Worm (Caenorhabditis elegans) whole organism, L4 larva: ENCODE results near the gene F49C12.6.

Experiments used
- F10B5.3 ChIP-seq: sonication (generic microtip); optimal IDR thresholded peaks from 2 replicates; lab custom pipeline; 2016; ENCODE audit warnings: mild to moderate bottlenecking, missing genetic modification characterization, missing compliant biosample characterization
- Y48G9A.11 ChIP-seq: fragments of 200-800 bp; sonication (Bioruptor generic); IDR thresholded peaks from 2 replicates; pipeline ENCODE4 v1.3.6; 2022; ENCODE audit warnings: missing genetic modification reagents, missing genetic modification characterization, missing compliant biosample characterization
- aha-1 ChIP-seq: fragments of 150-350 bp; peaks from one replicate; lab custom pipeline; 2014; ENCODE audit warnings: missing biosample characterization, missing genetic modification characterization
- ama-1 ChIP-seq: fragments of 150-350 bp; optimal IDR thresholded peaks from 2 replicates; lab custom pipeline; 2014; ENCODE audit warnings: inconsistent platforms, mixed read lengths
- ceh-44 ChIP-seq: fragments of 200-800 bp; sonication (Bioruptor generic); IDR thresholded peaks from 2 replicates; pipeline ENCODE4 v1.3.6; 2022; ENCODE audit warnings: missing genetic modification reagents, missing genetic modification characterization, missing compliant biosample characterization
- ces-1 ChIP-seq: fragments of 150-350 bp; sonication (generic microtip); optimal IDR thresholded peaks from 4 replicates; lab custom pipeline; 2014; ENCODE audit warnings: missing biosample characterization, missing genetic modification reagents, missing genetic modification characterization
- daf-12 ChIP-seq: fragments of 150-350 bp; optimal IDR thresholded peaks from 2 replicates; lab custom pipeline; 2014; ENCODE audit warnings: missing biosample characterization, missing genetic modification reagents, missing genetic modification characterization
- daf-16 ChIP-seq, 3 experiments: sonication (generic microtip); optimal IDR thresholded peaks; 2 replicates each; lab custom pipeline; 2016 to 2017; ENCODE audit warnings: missing genetic modification characterization in 3 of 3, missing genetic modification reagents in 3 of 3, mild to moderate bottlenecking in 2 of 3, missing compliant biosample characterization in 2 of 3, missing biosample characterization in 1 of 3, moderate library complexity in 1 of 3
- dmd-6 ChIP-seq: fragments of 200-800 bp; sonication (Bioruptor generic); IDR thresholded peaks from 2 replicates; pipeline ENCODE4 v1.3.6; 2022; ENCODE audit warnings: missing genetic modification reagents, missing genetic modification characterization, missing compliant biosample characterization
- dmd-9 ChIP-seq: fragments of 200-800 bp; sonication (Bioruptor generic); IDR thresholded peaks from 2 replicates; pipeline ENCODE4 v1.3.6; 2022; ENCODE audit warnings: missing genetic modification reagents, missing genetic modification characterization, missing compliant biosample characterization
- egl-27 ChIP-seq: sonication (generic microtip); optimal IDR thresholded peaks from 3 replicates; lab custom pipeline; 2017; ENCODE audit warnings: missing biosample characterization, missing genetic modification reagents, missing genetic modification characterization
- hif-1 ChIP-seq, 2 experiments: sonication (generic microtip); optimal IDR thresholded peaks; 2 replicates each; lab custom pipeline; 2016 to 2017; ENCODE audit warnings: missing compliant biosample characterization in 2 of 2, missing genetic modification characterization in 2 of 2, missing genetic modification reagents in 2 of 2, missing genotype in 2 of 2, mild to moderate bottlenecking in 1 of 2
- hlh-11 ChIP-seq: fragments of 200-800 bp; sonication (Bioruptor generic); optimal IDR thresholded peaks from 2 replicates; lab custom pipeline; 2018; ENCODE audit warnings: mild to moderate bottlenecking, missing genetic modification characterization, missing compliant biosample characterization
- hlh-30 ChIP-seq: sonication (generic microtip); optimal IDR thresholded peaks from 2 replicates; lab custom pipeline; 2017; ENCODE audit warnings: antibody characterized with exemption, mild to moderate bottlenecking, missing genetic modification characterization, missing compliant biosample characterization; ENCODE audit not compliant: insufficient read depth
- lir-3 ChIP-seq: sonication (generic microtip); optimal IDR thresholded peaks from 2 replicates; lab custom pipeline; 2016; ENCODE audit warnings: mild to moderate bottlenecking, missing genetic modification characterization, missing compliant biosample characterization
- mep-1 ChIP-seq: fragments of 150-350 bp; sonication (generic microtip); optimal IDR thresholded peaks from 3 replicates; lab custom pipeline; 2014; ENCODE audit warnings: missing biosample characterization, missing genetic modification characterization
- mxl-3 ChIP-seq: fragments of 200-800 bp; sonication (Bioruptor generic); optimal IDR thresholded peaks from 2 replicates; lab custom pipeline; 2018; ENCODE audit warnings: mild to moderate bottlenecking, missing genetic modification characterization, missing compliant biosample characterization
- nhr-111 ChIP-seq: fragments of 200-800 bp; sonication (Bioruptor generic); optimal IDR thresholded peaks from 2 replicates; lab custom pipeline; 2018; ENCODE audit warnings: mild to moderate bottlenecking, missing genetic modification characterization, missing compliant biosample characterization
- nhr-237 ChIP-seq: sonication (generic microtip); optimal IDR thresholded peaks from 2 replicates; lab custom pipeline; 2017; ENCODE audit warnings: missing biosample characterization, missing genetic modification characterization
- nhr-25 ChIP-seq: sonication (generic microtip); optimal IDR thresholded peaks from 2 replicates; lab custom pipeline; 2017; ENCODE audit warnings: missing genetic modification characterization, mild to moderate bottlenecking, missing compliant biosample characterization, antibody characterized with exemption, moderate library complexity, borderline replicate concordance; ENCODE audit not compliant: insufficient read depth
- nhr-48 ChIP-seq: sonication (generic microtip); optimal IDR thresholded peaks from 2 replicates; lab custom pipeline; 2016; ENCODE audit warnings: mild to moderate bottlenecking, missing genetic modification characterization, missing compliant biosample characterization
- nhr-76 ChIP-seq: fragments of 150-350 bp; optimal IDR thresholded peaks from 2 replicates; lab custom pipeline; 2014; ENCODE audit warnings: missing biosample characterization, missing genetic modification characterization
- pqm-1 ChIP-seq: sonication (generic microtip); optimal IDR thresholded peaks from 2 replicates; lab custom pipeline; 2017; ENCODE audit warnings: missing biosample characterization, missing genetic modification characterization
- saeg-2 ChIP-seq: fragments of 200-800 bp; sonication (Bioruptor generic); IDR thresholded peaks from 2 replicates; pipeline ENCODE4 v1.3.6; 2022; ENCODE audit warnings: missing genetic modification reagents, missing genetic modification characterization, missing compliant biosample characterization
- snpc-4 ChIP-seq: fragments of 150-350 bp; optimal IDR thresholded peaks from 2 replicates; lab custom pipeline; 2014; ENCODE audit warnings: missing biosample characterization, missing genetic modification characterization
- tag-97 ChIP-seq: fragments of 200-800 bp; sonication (Bioruptor generic); IDR thresholded peaks from 2 replicates; pipeline ENCODE4 v1.3.6; 2022; ENCODE audit warnings: missing genetic modification characterization, missing compliant biosample characterization

F49C12.6 gene

DNA sequence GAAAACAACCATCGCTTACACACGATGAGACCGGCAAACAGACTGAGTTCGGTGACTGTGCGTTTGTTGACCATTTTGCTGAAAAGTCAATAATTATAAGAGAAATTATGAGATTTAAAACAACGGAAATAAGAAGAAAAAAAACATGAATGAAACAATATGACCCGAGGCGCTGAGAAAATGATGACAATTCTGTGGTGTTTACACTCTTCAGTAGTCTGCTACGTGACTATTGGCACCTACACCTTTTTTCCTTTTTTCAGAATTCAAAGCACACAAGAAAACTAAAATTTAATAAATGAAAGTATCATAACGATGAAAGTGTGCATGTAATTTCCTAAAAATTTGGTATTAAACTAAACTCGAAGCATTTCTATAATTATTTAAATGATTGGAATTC is 49.2 kb downstream of the F49C12.6 start, which contains the start of gene Y11D7A.10:
Y11D7A.10 (minus strand) TSS at position 82 of the 400 bp plus-strand sequence.
- no peak for TF ChIP-seq Y48G9A.11 (GFP tag; lab: Robert Waterston, UW)
- no peak for TF ChIP-seq nhr-25 (tag; lab: Kevin White, UChicago)
- no peak for TF ChIP-seq dmd-6 (GFP tag; lab: Robert Waterston, UW)
- TF ChIP-seq saeg-2 (GFP tag; lab: Robert Waterston, UW), result no peak
- peak; percentile 72 to 89 for TF ChIP-seq hif-1 (tag; optimal IDR thresholded peaks at IDR 0.05; lab: Kevin White, UChicago)
- no peak for TF ChIP-seq nhr-111 (GFP tag; lab: Kevin White, UChicago)
- no peak for TF ChIP-seq tag-97 (GFP tag; lab: Robert Waterston, UW)
- no peak for TF ChIP-seq egl-27 (tag; lab: Kevin White, UChicago)
- TF ChIP-seq aha-1, result peak; percentile 92
- no peak for TF ChIP-seq hlh-11
- no peak for TF ChIP-seq daf-12
- no peak for TF ChIP-seq snpc-4 (tag; lab: Kevin White, UChicago)
- no peak for TF ChIP-seq nhr-76 (tag; lab: Kevin White, UChicago)
- TF ChIP-seq hlh-30 (tag; lab: Kevin White, UChicago), result peak; percentile 6
- no peak for TF ChIP-seq ces-1 (GFP tag; lab: Kevin White, UChicago)
- TF ChIP-seq F10B5.3, result no peak
- no peak for TF ChIP-seq lir-3 (tag; lab: Kevin White, UChicago)
- no peak for TF ChIP-seq ceh-44 (GFP tag; lab: Robert Waterston, UW)
- TF ChIP-seq pqm-1 (tag; lab: Kevin White, UChicago), result no peak
- TF ChIP-seq daf-16 (GFP tag; optimal IDR thresholded peaks at IDR 0.05; lab: Kevin White, UChicago), result no peak
- TF ChIP-seq daf-16 (tag; optimal IDR thresholded peaks at IDR 0.05; lab: Kevin White, UChicago), result peak; percentile 55

DNA sequence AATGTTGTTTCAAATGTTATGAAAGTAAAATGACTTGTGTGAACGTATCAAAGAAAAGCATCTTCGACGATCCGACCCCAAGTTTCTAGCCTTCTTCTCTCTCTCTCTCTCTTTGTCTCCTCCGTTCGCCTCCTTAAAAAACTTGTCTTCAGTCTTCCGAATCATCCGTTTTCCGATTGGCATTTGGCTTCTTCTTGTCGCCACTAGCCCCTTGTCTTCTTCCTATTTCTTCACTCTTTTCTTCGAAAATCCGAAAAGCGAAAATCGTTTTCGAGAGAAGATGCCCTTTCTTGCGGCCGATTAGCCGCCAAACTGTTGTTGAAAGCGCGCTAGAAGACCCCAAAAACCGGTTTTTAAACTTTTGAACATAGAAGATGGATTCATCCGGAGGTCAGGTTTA is 50.3 kb downstream of the F49C12.6 start:
- TF ChIP-seq hif-1 (tag; optimal IDR thresholded peaks at IDR 0.05; lab: Kevin White, UChicago) (peak in 1 of 2 experiments; percentile 14), dmd-9 (GFP tag; lab: Robert Waterston, UW) (no peak), nhr-237 (tag; lab: Kevin White, UChicago) (no peak), mep-1 (peak; percentile 9), ama-1 (peak; percentile 93), mxl-3 (peak; percentile 4), nhr-48 (tag; lab: Kevin White, UChicago) (peak; percentile 25)
